Fruit fly (Drosophila melanogaster) whole organism, adult: ENCODE results near the gene CG31157.

ENCODE experiments used
- CG11617 ChIP-seq: fragments of 200-800 bp; sonication (Bioruptor generic); optimal IDR thresholded peaks from 2 replicates; lab custom pipeline; 2017; ENCODE audit warnings: mild to moderate bottlenecking, missing biosample characterization, missing genetic modification reagents, missing genetic modification characterization
- CG12768 ChIP-seq: fragments of 200-800 bp; sonication (Bioruptor generic); optimal IDR thresholded peaks from 2 replicates; lab custom pipeline; 2017; ENCODE audit warnings: missing biosample characterization, missing genetic modification characterization, mild to moderate bottlenecking, moderate library complexity, missing genetic modification reagents
- CG14711 ChIP-seq: fragments of 200-800 bp; sonication (Bioruptor generic); optimal IDR thresholded peaks from 2 replicates; lab custom pipeline; 2018; ENCODE audit warnings: missing biosample characterization, mild to moderate bottlenecking, missing genetic modification characterization, moderate library complexity
- CG1620 ChIP-seq: fragments of 200-800 bp; sonication (Bioruptor generic); optimal IDR thresholded peaks from 2 replicates; lab custom pipeline; 2016; ENCODE audit warnings: missing biosample characterization, missing genetic modification characterization
- CG33017 ChIP-seq: fragments of 200-800 bp; sonication (Bioruptor generic); optimal IDR thresholded peaks from 2 replicates; lab custom pipeline; 2018; ENCODE audit warnings: missing biosample characterization, mild to moderate bottlenecking, missing genetic modification characterization, moderate library complexity
- CG5204 ChIP-seq: fragments of 200-800 bp; sonication (Bioruptor generic); optimal IDR thresholded peaks from 2 replicates; lab custom pipeline; 2016; ENCODE audit warnings: missing biosample characterization, missing genetic modification characterization
- CG7045 ChIP-seq: fragments of 200-800 bp; sonication (Bioruptor generic); optimal IDR thresholded peaks from 2 replicates; lab custom pipeline; 2017; ENCODE audit warnings: missing biosample characterization, mild to moderate bottlenecking, missing genetic modification characterization
- CG7101 ChIP-seq: fragments of 200-800 bp; sonication (Bioruptor generic); optimal IDR thresholded peaks from 2 replicates; lab custom pipeline; 2018; ENCODE audit warnings: missing biosample characterization, mild to moderate bottlenecking, missing genetic modification characterization, moderate library complexity
- Clk ChIP-seq: fragments of 200-800 bp; sonication (Bioruptor generic); optimal IDR thresholded peaks from 2 replicates; lab custom pipeline; 2017; ENCODE audit warnings: missing biosample characterization, missing genetic modification characterization
- Crg-1 ChIP-seq: fragments of 200-800 bp; sonication (Bioruptor generic); optimal IDR thresholded peaks from 2 replicates; lab custom pipeline; 2016; ENCODE audit warnings: missing biosample characterization, missing genetic modification characterization
- Hr96 ChIP-seq: fragments of 200-800 bp; sonication (Bioruptor generic); optimal IDR thresholded peaks from 2 replicates; lab custom pipeline; 2016; ENCODE audit warnings: missing biosample characterization, missing genetic modification characterization
- Mnt ChIP-seq: fragments of 200-800 bp; sonication (Bioruptor generic); optimal IDR thresholded peaks from 2 replicates; lab custom pipeline; 2016; ENCODE audit warnings: missing biosample characterization, mild to moderate bottlenecking, missing genetic modification characterization
- bab1 ChIP-seq: fragments of 200-800 bp; sonication (Bioruptor generic); optimal IDR thresholded peaks from 3 replicates; lab custom pipeline; 2019; ENCODE audit warnings: missing biosample characterization, mild to moderate bottlenecking, missing genetic modification characterization, moderate library complexity
- cic ChIP-seq: fragments of 200-800 bp; sonication (Bioruptor generic); optimal IDR thresholded peaks from 2 replicates; lab custom pipeline; 2017; ENCODE audit warnings: missing biosample characterization, mild to moderate bottlenecking, missing genetic modification characterization, moderate library complexity
- cnc ChIP-seq, 2 experiments: fragments of >200 bp; optimal IDR thresholded peaks; 2 replicates each; lab custom pipeline; 2017
- kay ChIP-seq: fragments of 200-800 bp; sonication (Bioruptor generic); peaks from one replicate; lab custom pipeline; 2016; ENCODE audit warnings: missing biosample characterization, missing genetic modification characterization, borderline replicate concordance
- ovo ChIP-seq: fragments of 200-800 bp; sonication (Bioruptor generic); optimal IDR thresholded peaks from 2 replicates; lab custom pipeline; 2016; ENCODE audit warnings: missing biosample characterization, missing genetic modification characterization
- pad ChIP-seq: fragments of 200-800 bp; sonication (Bioruptor generic); optimal IDR thresholded peaks from 3 replicates; lab custom pipeline; 2017; ENCODE audit warnings: missing biosample characterization, missing genetic modification characterization, mild to moderate bottlenecking, moderate library complexity, missing genetic modification reagents
- tj ChIP-seq: fragments of 200-800 bp; sonication (Bioruptor generic); optimal IDR thresholded peaks from 3 replicates; lab custom pipeline; 2017; ENCODE audit warnings: missing biosample characterization, mild to moderate bottlenecking, missing genetic modification characterization, moderate library complexity
- toe ChIP-seq: fragments of 200-800 bp; sonication (Bioruptor generic); optimal IDR thresholded peaks from 2 replicates; lab custom pipeline; 2016; ENCODE audit warnings: missing biosample characterization, missing genetic modification characterization

Gene CG31157

dm6 chr3R:13057121-13057805, 9.7 kb downstream of the CG31157 start, which contains the start of gene sim:
Gene sim, plus strand, starts transcription at chr3R:13057755.
- TF ChIP-seq Clk (GFP tag; lab: Kevin White, UChicago) = no peak
- no peak for TF ChIP-seq Mnt (GFP tag; lab: Kevin White, UChicago)
- TF ChIP-seq Hr96 (GFP tag; lab: Kevin White, UChicago) = no peak
- no peak for TF ChIP-seq cic (GFP tag; lab: Kevin White, UChicago)
- no peak for TF ChIP-seq Crg-1 (GFP tag; lab: Kevin White, UChicago)
- TF ChIP-seq pad = no peak
- TF ChIP-seq CG7101 = no peak
- TF ChIP-seq CG14711 (tag; lab: Kevin White, UChicago) = no peak
- no peak for TF ChIP-seq bab1 (GFP tag; lab: Kevin White, UChicago)
- no peak for TF ChIP-seq kay (GFP tag; lab: Kevin White, UChicago)
- TF ChIP-seq CG1620 (GFP tag; lab: Kevin White, UChicago) = no peak
- TF ChIP-seq toe (GFP tag; lab: Kevin White, UChicago) = no peak
- no peak for TF ChIP-seq cnc (optimal IDR thresholded peaks at IDR 0.05; lab: Kevin White, UChicago)
- no peak for TF ChIP-seq CG12768 (GFP tag; lab: Kevin White, UChicago)
- no peak for TF ChIP-seq CG33017 (tag; lab: Kevin White, UChicago)
- TF ChIP-seq tj (GFP tag; lab: Kevin White, UChicago) = no peak
- TF ChIP-seq CG11617 (GFP tag; lab: Kevin White, UChicago) = no peak
- TF ChIP-seq CG5204 (GFP tag; lab: Kevin White, UChicago) = no peak
- no peak for TF ChIP-seq CG7045
- no peak for TF ChIP-seq ovo (GFP tag; lab: Kevin White, UChicago)

dm6 chr3R:13063746-13064592, 16.4 kb downstream of the CG31157 start:
- TF ChIP-seq Mnt (GFP tag; lab: Kevin White, UChicago) (no peak), CG12768 (GFP tag; lab: Kevin White, UChicago) (no peak), CG5204 (GFP tag; lab: Kevin White, UChicago) (no peak), Clk (GFP tag; lab: Kevin White, UChicago) (no peak), kay (GFP tag; lab: Kevin White, UChicago) (no peak), CG7045 (no peak), CG14711 (tag; lab: Kevin White, UChicago) (no peak), ovo (GFP tag; lab: Kevin White, UChicago) (no peak), Crg-1 (GFP tag; lab: Kevin White, UChicago) (no peak), toe (GFP tag; lab: Kevin White, UChicago) (no peak), CG7101 (no peak)

dm6 chr3R:13065180-13065757, 17.7 kb downstream of the CG31157 start:
- TF ChIP-seq pad (no peak), cic (GFP tag; lab: Kevin White, UChicago) (no peak), Hr96 (GFP tag; lab: Kevin White, UChicago) (no peak), CG1620 (GFP tag; lab: Kevin White, UChicago) (no peak), CG11617 (GFP tag; lab: Kevin White, UChicago) (no peak), CG14711 (tag; lab: Kevin White, UChicago) (no peak), CG33017 (tag; lab: Kevin White, UChicago) (no peak), Clk (GFP tag; lab: Kevin White, UChicago) (no peak), cnc (optimal IDR thresholded peaks at IDR 0.05; lab: Kevin White, UChicago) (no peak), kay (GFP tag; lab: Kevin White, UChicago) (no peak), CG7045 (no peak), toe (GFP tag; lab: Kevin White, UChicago) (no peak), CG12768 (GFP tag; lab: Kevin White, UChicago) (no peak)

- TF ChIP-seq kay (GFP tag; lab: Kevin White, UChicago) = peak; percentile 74
- no peak for TF ChIP-seq CG33017 (tag; lab: Kevin White, UChicago)
- peak; percentile 62 for TF ChIP-seq CG7101
- TF ChIP-seq pad = peak; percentile 6
- TF ChIP-seq CG14711 (tag; lab: Kevin White, UChicago) = peak; percentile 40
Observed at dm6 chr3R:13068022-13068421, 20.5 kb downstream of the CG31157 start.

- no peak for TF ChIP-seq toe (GFP tag; lab: Kevin White, UChicago)
- TF ChIP-seq Mnt (GFP tag; lab: Kevin White, UChicago) = no peak
- TF ChIP-seq CG33017 (tag; lab: Kevin White, UChicago) = no peak
- TF ChIP-seq CG12768 (GFP tag; lab: Kevin White, UChicago) = no peak
- TF ChIP-seq CG11617 (GFP tag; lab: Kevin White, UChicago) = no peak
- TF ChIP-seq pad = no peak
- TF ChIP-seq CG5204 (GFP tag; lab: Kevin White, UChicago) = no peak
- TF ChIP-seq kay (GFP tag; lab: Kevin White, UChicago) = no peak
- TF ChIP-seq CG7101 = no peak
- TF ChIP-seq Clk (GFP tag; lab: Kevin White, UChicago) = no peak
- no peak for TF ChIP-seq CG14711 (tag; lab: Kevin White, UChicago)
- TF ChIP-seq bab1 (GFP tag; lab: Kevin White, UChicago) = no peak
- no peak for TF ChIP-seq cic (GFP tag; lab: Kevin White, UChicago)
- TF ChIP-seq Hr96 (GFP tag; lab: Kevin White, UChicago) = no peak
- TF ChIP-seq tj (GFP tag; lab: Kevin White, UChicago) = no peak
- TF ChIP-seq CG7045 = no peak
- no peak for TF ChIP-seq Crg-1 (GFP tag; lab: Kevin White, UChicago)
- TF ChIP-seq CG1620 (GFP tag; lab: Kevin White, UChicago) = no peak
- no peak for TF ChIP-seq cnc (optimal IDR thresholded peaks at IDR 0.05; lab: Kevin White, UChicago)
Observed at dm6 chr3R:13070011-13070619, 22.6 kb downstream of the CG31157 start.
